Fruit fly (Drosophila melanogaster) whole organism, pupa: ENCODE results near the gene CG32333.

Experiments used
- CG12605 ChIP-seq: fragments of 200-800 bp; sonication (Bioruptor generic); IDR thresholded peaks from 2 replicates; pipeline ENCODE4 v1.3.6; 2022; ENCODE audit warnings: missing biosample characterization, missing genetic modification characterization
- CG13204 ChIP-seq: fragments of 200-800 bp; sonication (Bioruptor generic); optimal IDR thresholded peaks from 2 replicates; lab custom pipeline; 2018; ENCODE audit warnings: missing biosample characterization, mild to moderate bottlenecking, missing genetic modification characterization, moderate library complexity
- CG14655 ChIP-seq: fragments of 200-800 bp; sonication (Bioruptor generic); optimal IDR thresholded peaks from 3 replicates; lab custom pipeline; 2017; ENCODE audit warnings: mild to moderate bottlenecking, missing biosample characterization, missing genetic modification reagents, missing genetic modification characterization
- CG15710 ChIP-seq: fragments of 200-800 bp; sonication (Bioruptor generic); optimal IDR thresholded peaks from 2 replicates; lab custom pipeline; 2018; ENCODE audit warnings: missing biosample characterization, mild to moderate bottlenecking, missing genetic modification characterization, moderate library complexity
- CG34367 ChIP-seq: fragments of 200-800 bp; sonication (Bioruptor generic); optimal IDR thresholded peaks from 2 replicates; lab custom pipeline; 2018; ENCODE audit warnings: missing biosample characterization, mild to moderate bottlenecking, missing genetic modification characterization
- CG4496 ChIP-seq: fragments of 200-800 bp; sonication (Bioruptor generic); IDR thresholded peaks from 3 replicates; pipeline ENCODE4 v1.3.6; 2022; ENCODE audit warnings: missing biosample characterization, missing genetic modification characterization
- CG8301 ChIP-seq: fragments of 200-800 bp; sonication (Bioruptor generic); optimal IDR thresholded peaks from 2 replicates; lab custom pipeline; 2018; ENCODE audit warnings: missing biosample characterization, mild to moderate bottlenecking, missing genetic modification characterization
- CG9948 ChIP-seq: fragments of 200-800 bp; sonication (Bioruptor generic); optimal IDR thresholded peaks from 2 replicates; lab custom pipeline; 2018; ENCODE audit warnings: missing biosample characterization, mild to moderate bottlenecking, missing genetic modification characterization, moderate library complexity
- EcR ChIP-seq: fragments of 200-800 bp; sonication (Bioruptor generic); optimal IDR thresholded peaks from 3 replicates; lab custom pipeline; 2019; ENCODE audit warnings: missing biosample characterization, missing genetic modification characterization, mild to moderate bottlenecking, moderate library complexity, missing genetic modification reagents
- Ets98B ChIP-seq: fragments of 200-800 bp; sonication (Bioruptor generic); IDR thresholded peaks from 2 replicates; pipeline ENCODE4 v1.3.6; 2022; ENCODE audit warnings: missing biosample characterization, missing genetic modification characterization
- Pif1A ChIP-seq: fragments of 200-800 bp; sonication (Bioruptor generic); optimal IDR thresholded peaks from 3 replicates; lab custom pipeline; 2016; ENCODE audit warnings: missing biosample characterization, missing genetic modification characterization
- Pif1B ChIP-seq: fragments of 200-800 bp; sonication (Bioruptor generic); optimal IDR thresholded peaks from 3 replicates; lab custom pipeline; 2016; ENCODE audit warnings: missing biosample characterization, missing genetic modification characterization
- fd96Ca ChIP-seq: fragments of 200-800 bp; sonication (Bioruptor generic); IDR thresholded peaks from 3 replicates; pipeline ENCODE4 v1.3.6; 2022; ENCODE audit warnings: missing biosample characterization, missing genetic modification characterization
- rn ChIP-seq: fragments of 200-800 bp; sonication (Bioruptor generic); IDR thresholded peaks from 2 replicates; pipeline ENCODE4 v1.3.6; 2022; ENCODE audit warnings: missing biosample characterization, missing genetic modification characterization

- peak; percentile 63 for TF ChIP-seq Pif1A
- TF ChIP-seq Ets98B (GFP tag; lab: Robert Waterston, UW): no peak
- TF ChIP-seq Pif1B: peak; percentile 38
- TF ChIP-seq EcR (GFP tag; lab: Kevin White, UChicago): no peak
- peak; percentile 58 for TF ChIP-seq CG14655
- TF ChIP-seq CG13204: no peak
- no peak for TF ChIP-seq CG12605
- TF ChIP-seq CG8301 (tag; lab: Kevin White, UChicago): peak; percentile 13
- TF ChIP-seq fd96Ca (GFP tag; lab: Robert Waterston, UW): peak; percentile 59; the same call in 2 of the 3 replicates
- TF ChIP-seq CG4496 (GFP tag; lab: Robert Waterston, UW): no peak
- TF ChIP-seq CG15710 (tag; lab: Kevin White, UChicago): peak; percentile 38
- peak; percentile 12 for TF ChIP-seq CG34367
- peak; percentile 30 for TF ChIP-seq CG9948 (tag; lab: Kevin White, UChicago)
- TF ChIP-seq rn (GFP tag; lab: Robert Waterston, UW): no peak
Observed at dm6 chr3L:1320230-1320930, 44.6 kb downstream of the CG32333 start.
